Fruit fly (Drosophila melanogaster): Measurements from ENCODE around the gene CG15771.

Gene CG15771

dm6 chrX:5724744-5725185, 30.6 kb upstream of the CG15771 start (continued):
- TF ChIP-seq CG7357 (GFP tag; IDR thresholded peaks at IDR 0.05) (0 out of 3 replicates have a peak, but pooled peaks have one; percentile 36), Drgx (GFP tag; IDR thresholded peaks at IDR 0.05) (peak; percentile 94), CG18619 (GFP tag; optimal IDR thresholded peaks at IDR 0.05) (peak; percentile 31), D (optimal IDR thresholded peaks at IDR 0.05) (no peak), D (GFP tag; optimal IDR thresholded peaks at IDR 0.05) (peak; percentile 62), grn (GFP tag; optimal IDR thresholded peaks at IDR 0.05) (no peak), CG9797 (GFP tag; optimal IDR thresholded peaks at IDR 0.05) (no peak), mirr (GFP tag; optimal IDR thresholded peaks at IDR 0.05) (no peak), tll (GFP tag; optimal IDR thresholded peaks at IDR 0.05) (no peak), wek (GFP tag; optimal IDR thresholded peaks at IDR 0.05) (peak; percentile 60), Abd-B (GFP tag; optimal IDR thresholded peaks at IDR 0.05) (peak; percentile 29), CG4328 (GFP tag; optimal IDR thresholded peaks at IDR 0.05) (no peak), CG10959 (GFP tag; IDR thresholded peaks at IDR 0.05) (0 out of 2 replicates have a peak, but pooled peaks have one; percentile 39), sna (GFP tag; IDR thresholded peaks at IDR 0.05; ENCODE audit: partially characterized antibody) (no peak), dysf (GFP tag; IDR thresholded peaks at IDR 0.05) (peak; percentile 71), crc (GFP tag; optimal IDR thresholded peaks at IDR 0.05) (peak; percentile 17), tio (GFP tag; optimal IDR thresholded peaks at IDR 0.05) (peak; percentile 25), CG11456 (GFP tag; IDR thresholded peaks at IDR 0.05) (peak; percentile 6; the same call in 1 of the 3 replicates), CG12236 (GFP tag; optimal IDR thresholded peaks at IDR 0.05) (peak; percentile 26), dmrt11E (tag; optimal IDR thresholded peaks at IDR 0.05) (peak; percentile 62), CG2889 (GFP tag; IDR thresholded peaks at IDR 0.05) (0 out of 3 replicates have a peak, but pooled peaks have one; percentile 46), Oaz (GFP tag; IDR thresholded peaks at IDR 0.05) (0 out of 2 replicates have a peak, but pooled peaks have one; percentile 19), CG8765 (GFP tag; IDR thresholded peaks at IDR 0.05) (peak; percentile 37; the same call in 1 of the 2 replicates), CG5245 (GFP tag; optimal IDR thresholded peaks at IDR 0.05) (peak; percentile 35), CG13287 (GFP tag; IDR thresholded peaks at IDR 0.05; ENCODE audit: partially characterized antibody) (no peak), stc (GFP tag; IDR thresholded peaks at IDR 0.05) (peak; percentile 44; the same call in 1 of the 2 replicates), Ssrp (tag; optimal IDR thresholded peaks at IDR 0.05) (peak; percentile 33), NC2α (GFP tag; optimal IDR thresholded peaks at IDR 0.05) (no peak), ap (GFP tag; IDR thresholded peaks at IDR 0.05) (0 out of 2 replicates have a peak, but pooled peaks have one; percentile 55), zfh2 (GFP tag; optimal IDR thresholded peaks at IDR 0.05) (peak; percentile 10), lola (GFP tag; optimal IDR thresholded peaks at IDR 0.05) (peak in 1 of 3 experiments; percentile 54), luna (GFP tag; optimal IDR thresholded peaks at IDR 0.05) (no peak), Spps (tag; optimal IDR thresholded peaks at IDR 0.05) (peak; percentile 27), dpn (GFP tag; optimal IDR thresholded peaks at IDR 0.05) (peak; percentile 32 to 46), Jarid2 (GFP tag; optimal IDR thresholded peaks at IDR 0.05) (peak; percentile 22), eyg (GFP tag; optimal IDR thresholded peaks at IDR 0.05) (peak; percentile 48), CG6689 (GFP tag; IDR thresholded peaks at IDR 0.05) (peak; percentile 52; the same call in 1 of the 2 replicates), CG2129 (GFP tag; IDR thresholded peaks at IDR 0.05; ENCODE audit: partially characterized antibody) (no peak), Hr78 (GFP tag; optimal IDR thresholded peaks at IDR 0.05) (no peak), Gug (GFP tag; IDR thresholded peaks at IDR 0.05) (peak; percentile 17; the same call in 1 of the 4 replicates), CrebB (tag; optimal IDR thresholded peaks at IDR 0.05) (no peak), Dp (GFP tag; optimal IDR thresholded peaks at IDR 0.05) (no peak), CG12769 (tag; optimal IDR thresholded peaks at IDR 0.05) (peak; percentile 43), PHDP (tag; optimal IDR thresholded peaks at IDR 0.05) (peak; percentile 63), Scr (GFP tag; IDR thresholded peaks at IDR 0.05; ENCODE audit: partially characterized antibody) (no peak), shn (GFP tag; optimal IDR thresholded peaks at IDR 0.05) (peak; percentile 18), CG18262 (tag; optimal IDR thresholded peaks at IDR 0.05) (peak; percentile 40), Mrtf (GFP tag; IDR thresholded peaks at IDR 0.05) (peak; percentile 44; the same call in 1 of the 3 replicates), gem (tag; optimal IDR thresholded peaks at IDR 0.05) (peak; percentile 67)

Measured in whole organism, embryonic.